Fruit fly (Drosophila melanogaster): Measurements from ENCODE around the gene CG42675.

CG42675 gene

DNA sequence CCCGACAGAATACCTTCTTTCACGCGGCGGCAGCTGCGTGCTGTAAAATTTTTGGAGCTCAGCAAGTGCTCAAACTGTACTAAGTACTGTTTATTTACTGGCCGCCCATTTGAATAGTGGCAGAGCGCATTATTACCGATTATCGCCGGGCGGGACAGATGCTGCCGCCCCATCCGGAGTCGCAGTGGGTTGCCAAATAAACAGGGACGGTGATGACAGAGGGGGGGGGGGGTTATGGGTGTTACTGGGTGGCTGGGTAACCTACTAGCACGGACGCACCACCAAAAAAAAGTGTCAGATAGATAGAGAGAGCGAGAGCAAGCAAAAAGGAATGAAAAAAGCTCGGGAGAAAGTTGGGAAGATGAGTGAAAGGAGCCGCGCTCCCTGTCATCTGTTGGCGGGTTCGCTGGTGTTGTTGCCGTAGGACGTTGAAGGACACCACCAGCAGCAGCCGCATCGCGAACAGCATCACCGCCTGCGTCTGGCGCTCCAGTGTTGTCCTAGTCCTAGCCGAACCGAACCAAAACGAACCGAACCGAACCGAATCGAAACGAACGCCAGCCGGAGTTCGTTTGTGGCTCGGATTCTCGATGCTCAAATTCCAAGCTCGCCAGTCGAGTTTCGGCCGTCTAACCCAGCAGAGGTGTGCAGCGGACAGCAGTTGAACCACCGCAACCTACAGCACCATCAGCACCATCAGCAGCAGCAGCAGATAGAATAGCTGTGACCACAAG lies 11.5 kb upstream of the CG42675 start, which contains the start of gene CG11000:
TSS of gene CG11000 (plus strand) at position 626 of the 734 bp plus-strand sequence.
- TF ChIP-seq Pif1A (GFP tag; optimal IDR thresholded peaks at IDR 0.05), result no peak
- peak; percentile 44 for TF ChIP-seq CG13204 (GFP tag; optimal IDR thresholded peaks at IDR 0.05)

DNA sequence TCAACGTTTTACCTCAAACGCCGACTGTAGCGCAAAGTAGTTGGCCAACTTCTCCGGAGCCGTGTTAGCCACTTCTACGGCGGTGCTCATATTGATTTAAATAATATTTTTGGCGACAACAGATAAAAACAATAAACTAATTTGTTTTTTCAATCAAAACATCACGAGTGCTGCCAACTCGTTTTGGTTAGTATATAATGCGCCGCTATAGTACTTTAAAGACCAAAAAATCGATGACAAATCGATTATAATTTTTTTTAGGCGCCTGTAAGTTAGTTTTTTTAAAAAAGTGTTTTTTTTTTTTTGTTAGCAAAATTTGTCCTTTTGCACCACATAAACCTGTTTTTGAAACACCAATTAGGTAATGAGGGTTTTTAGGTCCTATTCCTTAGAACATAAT lies 7.8 kb downstream of the CG42675 start, which contains the start of gene Hpr1:
TSS of gene Hpr1 (minus strand) at position 198 of the 400 bp plus-strand sequence.
- TF ChIP-seq fd96Ca (GFP tag; IDR thresholded peaks at IDR 0.05) (no peak), CG32121 (GFP tag; IDR thresholded peaks at IDR 0.05) (no peak), CG14655 (GFP tag; optimal IDR thresholded peaks at IDR 0.05) (no peak), gl (tag; optimal IDR thresholded peaks at IDR 0.05) (no peak), Ets98B (GFP tag; IDR thresholded peaks at IDR 0.05) (no peak), rn (GFP tag; IDR thresholded peaks at IDR 0.05) (no peak), D1 (tag; optimal IDR thresholded peaks at IDR 0.05) (no peak), CG4496 (GFP tag; IDR thresholded peaks at IDR 0.05) (no peak), CG13204 (GFP tag; optimal IDR thresholded peaks at IDR 0.05) (no peak)

DNA sequence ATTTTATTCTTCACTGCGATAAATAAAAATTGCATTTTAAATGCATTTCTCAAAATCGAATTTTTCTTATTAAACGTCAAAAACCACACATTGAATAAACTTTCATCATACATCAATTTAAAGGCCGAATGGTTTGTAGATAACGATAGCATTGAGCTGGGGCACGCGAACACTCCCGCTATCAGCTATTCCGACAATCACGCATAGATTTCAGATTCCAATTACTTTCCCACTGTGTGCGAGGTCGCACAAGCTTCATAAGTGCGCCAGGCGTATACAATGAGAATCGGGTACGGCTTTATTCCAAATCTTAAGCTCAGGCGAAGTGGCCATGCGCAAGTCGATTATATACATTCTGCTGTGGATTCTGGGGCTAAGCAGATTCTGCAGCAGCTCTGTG lies 8.3 kb downstream of the CG42675 start, which contains the start of gene CG46303:
TSS of gene CG46303 (plus strand) at position 223 of the 400 bp plus-strand sequence.
- TF ChIP-seq CG4496 (GFP tag; IDR thresholded peaks at IDR 0.05), result no peak
- TF ChIP-seq CG9948 (tag; optimal IDR thresholded peaks at IDR 0.05), result no peak
- no peak for TF ChIP-seq EcR (GFP tag; optimal IDR thresholded peaks at IDR 0.05)

DNA sequence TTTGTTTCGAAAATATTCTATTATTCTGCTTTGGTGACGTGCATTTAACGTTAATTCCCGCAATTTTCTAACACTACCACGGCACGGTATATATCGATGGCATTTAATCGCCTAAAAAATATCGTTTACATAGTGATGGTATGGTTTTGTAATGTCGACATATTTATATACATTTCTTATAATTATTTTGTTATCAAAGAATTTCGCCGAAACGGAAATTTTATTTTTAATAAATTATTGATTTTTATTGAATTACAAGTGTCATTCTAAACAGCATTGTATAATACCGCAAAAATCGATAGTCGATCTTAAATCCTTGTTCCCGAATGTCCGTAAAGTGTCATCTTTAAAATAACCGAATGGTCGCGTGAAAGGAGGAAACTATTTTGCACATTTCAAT lies 11.0 kb downstream of the CG42675 start, which contains the start of the genes Sec20 and dgrn:
TSS of gene Sec20 (minus strand) at position 77 of the 400 bp plus-strand sequence.
TSS of gene dgrn (plus strand) at position 160 of the 400 bp plus-strand sequence.
- TF ChIP-seq gl (tag; optimal IDR thresholded peaks at IDR 0.05), result no peak
- no peak for TF ChIP-seq fd96Ca (GFP tag; IDR thresholded peaks at IDR 0.05)
- TF ChIP-seq CG13204 (GFP tag; optimal IDR thresholded peaks at IDR 0.05), result no peak
- TF ChIP-seq CG14655 (GFP tag; optimal IDR thresholded peaks at IDR 0.05), result no peak
- peak; percentile 55 for TF ChIP-seq Pif1B (GFP tag; optimal IDR thresholded peaks at IDR 0.05)
- no peak for TF ChIP-seq EcR (GFP tag; optimal IDR thresholded peaks at IDR 0.05)
- peak; percentile 55 for TF ChIP-seq CG17806 (tag; optimal IDR thresholded peaks at IDR 0.05)
- TF ChIP-seq D1 (tag; optimal IDR thresholded peaks at IDR 0.05), result no peak
- TF ChIP-seq Pif1A (GFP tag; optimal IDR thresholded peaks at IDR 0.05), result no peak
- peak; percentile 43 for TF ChIP-seq CG9948 (tag; optimal IDR thresholded peaks at IDR 0.05)
- TF ChIP-seq CG15710 (tag; optimal IDR thresholded peaks at IDR 0.05), result peak; percentile 60
- TF ChIP-seq Snoo (tag; optimal IDR thresholded peaks at IDR 0.05), result peak; percentile 48
- no peak; the same call in 1 of the 2 replicates for TF ChIP-seq CG32121 (GFP tag; IDR thresholded peaks at IDR 0.05)
- peak; percentile 25 for TF ChIP-seq CG34367 (tag; optimal IDR thresholded peaks at IDR 0.05)
- TF ChIP-seq CG10348 (GFP tag; IDR thresholded peaks at IDR 0.05), result no peak
- no peak for TF ChIP-seq rn (GFP tag; IDR thresholded peaks at IDR 0.05)
- no peak for TF ChIP-seq CG12605 (GFP tag; IDR thresholded peaks at IDR 0.05)
- peak; percentile 22; the same call in 1 of the 2 replicates for TF ChIP-seq Ets98B (GFP tag; IDR thresholded peaks at IDR 0.05)
- no peak for TF ChIP-seq CG8301 (tag; optimal IDR thresholded peaks at IDR 0.05)
- TF ChIP-seq CG8159 (tag; optimal IDR thresholded peaks at IDR 0.05), result peak; percentile 66
- TF ChIP-seq CG4496 (GFP tag; IDR thresholded peaks at IDR 0.05), result no peak

DNA sequence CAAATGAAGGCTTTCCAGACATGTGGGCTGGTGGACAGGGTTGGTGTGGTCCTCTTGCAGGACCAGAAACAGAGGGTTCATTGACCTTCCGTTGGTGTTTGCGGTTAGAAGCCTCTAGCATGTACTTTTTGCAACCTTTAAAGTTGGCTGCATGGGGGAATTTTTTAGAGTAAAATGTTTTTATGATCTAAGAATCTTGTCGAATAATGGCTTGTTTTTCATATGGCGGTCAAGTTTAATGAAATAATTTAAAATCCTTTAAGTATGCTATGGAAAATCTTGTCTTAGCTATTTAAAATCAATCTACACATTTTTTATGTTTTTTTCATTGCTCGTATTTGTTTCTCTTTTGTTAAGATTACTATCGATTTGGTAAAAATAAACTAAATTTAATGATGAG lies 16.4 kb downstream of the CG42675 start, which contains the start of gene glob3:
TSS of gene glob3 (plus strand) at position 301 of the 400 bp plus-strand sequence.
- TF ChIP-seq CG8159 (tag; optimal IDR thresholded peaks at IDR 0.05) (no peak), Snoo (tag; optimal IDR thresholded peaks at IDR 0.05) (no peak), rn (GFP tag; IDR thresholded peaks at IDR 0.05) (no peak), CG14655 (GFP tag; optimal IDR thresholded peaks at IDR 0.05) (no peak), CG9948 (tag; optimal IDR thresholded peaks at IDR 0.05) (no peak), CG10348 (GFP tag; IDR thresholded peaks at IDR 0.05) (no peak), fd96Ca (GFP tag; IDR thresholded peaks at IDR 0.05) (no peak), CG12605 (GFP tag; IDR thresholded peaks at IDR 0.05) (no peak), EcR (GFP tag; optimal IDR thresholded peaks at IDR 0.05) (no peak), gl (tag; optimal IDR thresholded peaks at IDR 0.05) (no peak), CG8301 (tag; optimal IDR thresholded peaks at IDR 0.05) (no peak)

DNA sequence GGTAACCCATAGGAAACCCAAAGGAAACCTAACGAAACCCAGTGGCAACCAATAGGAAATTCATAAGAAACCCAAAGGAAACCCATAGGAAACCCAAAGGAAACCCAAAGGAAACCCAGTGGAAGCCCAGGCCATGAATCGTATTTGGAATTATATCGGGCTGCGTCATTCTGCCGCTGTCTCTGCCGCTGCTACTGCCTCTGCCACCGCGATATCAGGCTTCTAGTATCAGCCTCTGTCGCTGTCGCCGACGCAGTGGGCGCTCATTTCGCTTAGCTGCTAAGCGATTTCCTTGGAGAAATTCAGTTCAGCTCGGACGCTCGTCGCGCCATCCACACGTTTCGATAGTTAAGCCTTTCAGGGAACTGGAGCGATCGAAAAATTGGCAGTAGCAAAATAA lies 17.9 kb downstream of the CG42675 start, which contains the start of gene CG1208:
TSS of gene CG1208 (plus strand) at position 301 of the 400 bp plus-strand sequence.
- TF ChIP-seq CG4496 (GFP tag; IDR thresholded peaks at IDR 0.05) (no peak), CG13204 (GFP tag; optimal IDR thresholded peaks at IDR 0.05) (no peak), gl (tag; optimal IDR thresholded peaks at IDR 0.05) (no peak), fd96Ca (GFP tag; IDR thresholded peaks at IDR 0.05) (no peak), Ets98B (GFP tag; IDR thresholded peaks at IDR 0.05) (no peak), CG8301 (tag; optimal IDR thresholded peaks at IDR 0.05) (no peak), rn (GFP tag; IDR thresholded peaks at IDR 0.05) (no peak)
